Worm (Caenorhabditis elegans) whole organism, midembryonic: ENCODE results near the gene Y66C5A.2.

Experiments
- T22C8.4 ChIP-seq: fragments of 200-800 bp; sonication (Bioruptor generic); IDR thresholded peaks from 2 replicates; pipeline ENCODE4 v1.3.6; 2022; ENCODE audit warnings: missing genetic modification characterization, missing compliant biosample characterization
- flt-1 ChIP-seq: fragments of 200-800 bp; sonication (Bioruptor generic); IDR thresholded peaks from 2 replicates; pipeline ENCODE4 v1.3.6; 2022; ENCODE audit warnings: missing genetic modification characterization, missing compliant biosample characterization
- tab-1 ChIP-seq: fragments of 200-800 bp; sonication (Bioruptor generic); IDR thresholded peaks from 2 replicates; pipeline ENCODE4 v1.3.6; 2022; ENCODE audit warnings: missing genetic modification characterization, missing compliant biosample characterization
- ztf-23 ChIP-seq: fragments of 200-800 bp; sonication (Bioruptor generic); IDR thresholded peaks from 2 replicates; pipeline ENCODE4 v1.3.6; 2022; ENCODE audit warnings: missing genetic modification reagents, missing genetic modification characterization, missing compliant biosample characterization
- ztf-29 ChIP-seq: fragments of 200-800 bp; sonication (Bioruptor generic); IDR thresholded peaks from 2 replicates; pipeline ENCODE4 v1.3.6; 2022; ENCODE audit warnings: missing genetic modification reagents, missing genetic modification characterization, missing compliant biosample characterization

- TF ChIP-seq T22C8.4 (GFP tag; lab: Robert Waterston, UW) (no peak), tab-1 (GFP tag; lab: Robert Waterston, UW) (no peak), ztf-23 (no peak), flt-1 (no peak), ztf-29 (GFP tag; lab: Robert Waterston, UW) (no peak)
Measured at ce11 chrX:14495075-14495474, 34.6 kb downstream of the Y66C5A.2 start.
